Fruit fly (Drosophila melanogaster): ENCODE results near the gene CG43319.

DNA sequence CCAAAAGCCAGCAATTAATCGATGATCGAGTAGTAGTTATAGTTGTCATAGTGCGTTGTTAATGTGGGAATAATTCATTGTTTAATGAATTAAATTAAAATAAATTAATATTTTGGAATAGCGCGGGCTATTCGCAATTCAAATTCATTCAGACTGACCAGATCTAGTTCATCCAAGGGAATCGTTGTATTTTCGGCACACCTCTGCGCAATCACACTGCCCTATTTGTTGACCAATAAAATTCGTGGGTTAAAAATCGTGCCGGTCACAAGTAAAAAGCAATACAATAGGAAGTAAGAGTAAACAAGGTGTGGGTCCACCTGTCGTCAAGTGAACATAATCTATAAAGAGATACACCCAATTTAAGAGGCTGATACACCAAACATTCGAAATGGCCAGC, 15.1 kb upstream of the CG43319 start, which contains the start of gene CG12883:
- no peak for TF ChIP-seq psq (optimal IDR thresholded peaks at IDR 0.05)
- no peak for TF ChIP-seq h (optimal IDR thresholded peaks at IDR 0.05)
- no peak for TF ChIP-seq Myc (optimal IDR thresholded peaks at IDR 0.05)
- no peak for TF ChIP-seq ttk (optimal IDR thresholded peaks at IDR 0.05)
- no peak for TF ChIP-seq insv (optimal IDR thresholded peaks at IDR 0.05)
- TF ChIP-seq Sin3A (optimal IDR thresholded peaks at IDR 0.05), result no peak
